Worm (Caenorhabditis elegans): ENCODE measurements around the gene ddx-15.

ce11 chrIII:5603439-5603986 is 12.0 kb upstream of the ddx-15 start, which contains the start of gene madf-11:
- TF ChIP-seq aptf-3 (GFP tag; IDR thresholded peaks at IDR 0.05) (no peak), hmg-20 (GFP tag; IDR thresholded peaks at IDR 0.05) (no peak), attf-3 (GFP tag; conservative IDR thresholded peaks at IDR 0.05) (peak; percentile 31; the same call in 1 of the 2 replicates), F10E7.11 (tag; optimal IDR thresholded peaks at IDR 0.05) (no peak), mes-4 (tag; optimal IDR thresholded peaks at IDR 0.05) (no peak), ama-1 (optimal IDR thresholded peaks at IDR 0.05) (no peak), ama-1 (GFP tag; optimal IDR thresholded peaks at IDR 0.05) (no peak)

Measured in whole organism, young adult.